Fruit fly (Drosophila melanogaster) whole organism: ENCODE results near the gene Pfrx.

Experiments used
- CG8478 ChIP-seq: fragments of >200 bp; optimal IDR thresholded peaks from 2 replicates; lab custom pipeline; 2018; ENCODE audit warnings: inconsistent platforms
- EcR ChIP-seq, 2 experiments: fragments of >200 bp; optimal IDR thresholded peaks; 2 replicates each; lab custom pipeline; 2017; ENCODE audit warnings: missing biosample characterization in 2 of 2, missing genetic modification characterization in 2 of 2, missing genetic modification reagents in 2 of 2
- pan ChIP-seq: fragments of >200 bp; optimal IDR thresholded peaks from 2 replicates; lab custom pipeline; 2017
- psq ChIP-seq: fragments of >200 bp; optimal IDR thresholded peaks from 2 replicates; lab custom pipeline; 2017

- TF ChIP-seq pan (lab: Kevin White, UChicago): no peak
- no peak for TF ChIP-seq psq (lab: Kevin White, UChicago)
- TF ChIP-seq CG8478 (lab: Kevin White, UChicago): no peak
- no peak for TF ChIP-seq EcR (GFP tag; optimal IDR thresholded peaks at IDR 0.05; lab: Kevin White, UChicago)
These were observed 40.1 kb downstream of the Pfrx start for dm6 chrX:19535394-19535793.
